Worm (Caenorhabditis elegans): Measurements from ENCODE around the gene bgnt-1.2.

Gene bgnt-1.2

ce11 chrV:2137010-2137409 is 18.5 kb upstream of the bgnt-1.2 start:
- TF ChIP-seq ceh-83 (GFP tag; optimal IDR thresholded peaks at IDR 0.05): no peak
- TF ChIP-seq unc-39 (tag; optimal IDR thresholded peaks at IDR 0.05): no peak
- TF ChIP-seq sem-2 (GFP tag; optimal IDR thresholded peaks at IDR 0.05): no peak
- no peak for TF ChIP-seq nhr-2 (tag; optimal IDR thresholded peaks at IDR 0.05)
- TF ChIP-seq cnd-1 (tag; optimal IDR thresholded peaks at IDR 0.05): no peak

ce11 chrV:2135323-2135722 is 16.8 kb upstream of the bgnt-1.2 start:
- peak; percentile 34 for TF ChIP-seq unc-120 (tag; optimal IDR thresholded peaks at IDR 0.05; ENCODE audit: poor library complexity, severe bottlenecking)
- TF ChIP-seq sptf-1 (tag; optimal IDR thresholded peaks at IDR 0.05): peak; percentile 8
- no peak for TF ChIP-seq ceh-83 (GFP tag; optimal IDR thresholded peaks at IDR 0.05)

- TF ChIP-seq ham-2 (GFP tag; optimal IDR thresholded peaks at IDR 0.05) (no peak), sem-2 (GFP tag; optimal IDR thresholded peaks at IDR 0.05) (no peak), nhr-76 (tag; optimal IDR thresholded peaks at IDR 0.05) (no peak), hlh-1 (tag; optimal IDR thresholded peaks at IDR 0.05) (no peak), mls-2 (tag; optimal IDR thresholded peaks at IDR 0.05) (no peak), zip-8 (tag; optimal IDR thresholded peaks at IDR 0.05) (no peak), tbx-8 (GFP tag; optimal IDR thresholded peaks at IDR 0.05) (no peak), nhr-12 (tag; optimal IDR thresholded peaks at IDR 0.05) (no peak), elt-3 (tag; optimal IDR thresholded peaks at IDR 0.05) (no peak), drap-1 (GFP tag; optimal IDR thresholded peaks at IDR 0.05) (no peak), M03D4.4 (tag; optimal IDR thresholded peaks at IDR 0.05) (no peak)
Measured at ce11 chrV:2134340-2134739, 15.9 kb upstream of the bgnt-1.2 start.

- TF ChIP-seq lin-32 (GFP tag; optimal IDR thresholded peaks at IDR 0.05) (no peak), bed-3 (GFP tag; optimal IDR thresholded peaks at IDR 0.05) (no peak), nhr-237 (tag; optimal IDR thresholded peaks at IDR 0.05) (peak; percentile 20), elt-3 (tag; optimal IDR thresholded peaks at IDR 0.05) (no peak), flh-1 (GFP tag; optimal IDR thresholded peaks at IDR 0.05) (no peak), mab-5 (tag; optimal IDR thresholded peaks at IDR 0.05) (no peak), mep-1 (tag; optimal IDR thresholded peaks at IDR 0.05) (peak; percentile 4), drap-1 (GFP tag; optimal IDR thresholded peaks at IDR 0.05) (no peak), tbx-8 (GFP tag; optimal IDR thresholded peaks at IDR 0.05) (no peak), unc-120 (tag; optimal IDR thresholded peaks at IDR 0.05; ENCODE audit: poor library complexity, severe bottlenecking) (no peak), ham-2 (GFP tag; optimal IDR thresholded peaks at IDR 0.05) (no peak), nhr-12 (tag; optimal IDR thresholded peaks at IDR 0.05) (no peak), mls-2 (tag; optimal IDR thresholded peaks at IDR 0.05) (no peak), ces-1 (GFP tag; optimal IDR thresholded peaks at IDR 0.05) (peak; percentile 4), lin-13 (tag; optimal IDR thresholded peaks at IDR 0.05) (no peak)
Measured at ce11 chrV:2133512-2133911, 15.0 kb upstream of the bgnt-1.2 start.

- TF ChIP-seq nhr-28 (tag; optimal IDR thresholded peaks at IDR 0.05): no peak
- TF ChIP-seq ceh-39 (tag; optimal IDR thresholded peaks at IDR 0.05): no peak
- no peak for TF ChIP-seq ceh-83 (GFP tag; optimal IDR thresholded peaks at IDR 0.05)
- no peak for TF ChIP-seq nhr-237 (tag; optimal IDR thresholded peaks at IDR 0.05)
- no peak for TF ChIP-seq tbx-8 (GFP tag; optimal IDR thresholded peaks at IDR 0.05)
- TF ChIP-seq ces-1 (GFP tag; optimal IDR thresholded peaks at IDR 0.05): no peak
- no peak for TF ChIP-seq ham-2 (GFP tag; optimal IDR thresholded peaks at IDR 0.05)
- TF ChIP-seq ztf-11 (tag; optimal IDR thresholded peaks at IDR 0.05): no peak
- no peak for TF ChIP-seq unc-62 (GFP tag; optimal IDR thresholded peaks at IDR 0.05)
- no peak for TF ChIP-seq nhr-76 (tag; optimal IDR thresholded peaks at IDR 0.05)
- no peak for TF ChIP-seq bed-3 (GFP tag; optimal IDR thresholded peaks at IDR 0.05)
- TF ChIP-seq M03D4.4 (tag; optimal IDR thresholded peaks at IDR 0.05): no peak
- no peak for TF ChIP-seq lsy-2 (tag; optimal IDR thresholded peaks at IDR 0.05)
- no peak for TF ChIP-seq ceh-43 (GFP tag; optimal IDR thresholded peaks at IDR 0.05)
- TF ChIP-seq snpc-4 (tag; optimal IDR thresholded peaks at IDR 0.05): no peak
- TF ChIP-seq nhr-2 (tag; optimal IDR thresholded peaks at IDR 0.05): no peak
- TF ChIP-seq lin-32 (GFP tag; optimal IDR thresholded peaks at IDR 0.05): no peak
- TF ChIP-seq sem-2 (GFP tag; optimal IDR thresholded peaks at IDR 0.05): no peak
Measured at ce11 chrV:2132675-2133074, 14.2 kb upstream of the bgnt-1.2 start.
